Fruit fly (Drosophila melanogaster) whole organism, pupa: Measurements from ENCODE around the gene Bub3.

Experiments used
- CG12605 ChIP-seq: fragments of 200-800 bp; sonication (Bioruptor generic); IDR thresholded peaks from 2 replicates; pipeline ENCODE4 v1.3.6; 2022; ENCODE audit warnings: missing biosample characterization, missing genetic modification characterization
- CG14655 ChIP-seq: fragments of 200-800 bp; sonication (Bioruptor generic); optimal IDR thresholded peaks from 3 replicates; lab custom pipeline; 2017; ENCODE audit warnings: mild to moderate bottlenecking, missing biosample characterization, missing genetic modification reagents, missing genetic modification characterization
- CG8159 ChIP-seq: fragments of 200-800 bp; sonication (Bioruptor generic); optimal IDR thresholded peaks from 3 replicates; lab custom pipeline; 2018; ENCODE audit warnings: missing biosample characterization, mild to moderate bottlenecking, missing genetic modification characterization, moderate library complexity
- Pif1B ChIP-seq: fragments of 200-800 bp; sonication (Bioruptor generic); optimal IDR thresholded peaks from 3 replicates; lab custom pipeline; 2016; ENCODE audit warnings: missing biosample characterization, missing genetic modification characterization

- no peak for TF ChIP-seq CG12605 (GFP tag; lab: Robert Waterston, UW)
- no peak for TF ChIP-seq CG14655 (GFP tag; lab: Kevin White, UChicago)
- TF ChIP-seq Pif1B: no peak
- no peak for TF ChIP-seq CG8159
Observed at dm6 chr3R:29715277-29715676, 40.1 kb upstream of the Bub3 start, which contains the start of gene Dup99B.
